Fruit fly (Drosophila melanogaster) whole organism, embryonic: ENCODE measurements around the gene GC.
A peak's percentile ranks its signal among the peaks of the same experiment; 100 is the strongest.

ENCODE experiments used
- ATbp ChIP-seq: fragments of 200-800 bp; sonication (Bioruptor generic); optimal IDR thresholded peaks from 2 replicates; lab custom pipeline; 2017; ENCODE audit warnings: missing biosample characterization, mild to moderate bottlenecking, missing genetic modification characterization, missing genetic modification reagents
- B-H2 ChIP-seq: fragments of 200-800 bp; sonication (Bioruptor generic); optimal IDR thresholded peaks from 2 replicates; lab custom pipeline; 2018; ENCODE audit warnings: missing biosample characterization, mild to moderate bottlenecking, missing genetic modification characterization
- BtbVII ChIP-seq: fragments of 200-800 bp; sonication (Bioruptor generic); optimal IDR thresholded peaks from 3 replicates; lab custom pipeline; 2017; ENCODE audit warnings: missing biosample characterization, mild to moderate bottlenecking, missing genetic modification characterization
- CG12769 ChIP-seq: fragments of 200-800 bp; sonication (Bioruptor generic); optimal IDR thresholded peaks from 2 replicates; lab custom pipeline; 2019; ENCODE audit warnings: missing biosample characterization, mild to moderate bottlenecking, missing genetic modification characterization, moderate library complexity
- CG13624 ChIP-seq: fragments of 200-800 bp; sonication (Bioruptor generic); optimal IDR thresholded peaks from 2 replicates; lab custom pipeline; 2016; ENCODE audit warnings: missing biosample characterization, missing genetic modification characterization
- CG14441 ChIP-seq: fragments of 200-800 bp; sonication (Bioruptor generic); IDR thresholded peaks from 2 replicates; pipeline ENCODE4 v1.3.6; 2022; ENCODE audit warnings: missing biosample characterization, missing genetic modification characterization
- CG17361 ChIP-seq: fragments of 200-800 bp; sonication (Bioruptor generic); IDR thresholded peaks from 3 replicates; pipeline ENCODE4 v1.3.6; 2022; ENCODE audit warnings: missing biosample characterization, missing genetic modification characterization
- CG17568 ChIP-seq: fragments of 200-800 bp; sonication (Bioruptor generic); optimal IDR thresholded peaks from 2 replicates; lab custom pipeline; 2018; ENCODE audit warnings: missing biosample characterization, mild to moderate bottlenecking, missing genetic modification characterization, moderate library complexity
- CG30020 ChIP-seq: fragments of 200-800 bp; optimal IDR thresholded peaks from 2 replicates; lab custom pipeline; 2019; ENCODE audit warnings: missing biosample characterization, mild to moderate bottlenecking, missing genetic modification characterization, moderate library complexity
- CG30431 ChIP-seq: fragments of 200-800 bp; sonication (Bioruptor generic); optimal IDR thresholded peaks from 2 replicates; lab custom pipeline; 2017; ENCODE audit warnings: missing biosample characterization, missing genetic modification characterization
- CG3163 ChIP-seq: fragments of 200-800 bp; sonication (Bioruptor generic); optimal IDR thresholded peaks from 3 replicates; lab custom pipeline; 2016; ENCODE audit warnings: missing biosample characterization, missing genetic modification characterization
- CG32772 ChIP-seq: fragments of 200-800 bp; sonication (Bioruptor generic); IDR thresholded peaks from 2 replicates; pipeline ENCODE4 v1.3.6; 2022; ENCODE audit warnings: missing biosample characterization, missing genetic modification characterization
- CG34422 ChIP-seq: fragments of 200-800 bp; sonication (Bioruptor generic); IDR thresholded peaks from 3 replicates; pipeline ENCODE4 v1.3.6; 2022; ENCODE audit warnings: missing biosample characterization, missing genetic modification characterization
- CG8765 ChIP-seq: fragments of 200-800 bp; sonication (Bioruptor generic); IDR thresholded peaks from 2 replicates; pipeline ENCODE4 v1.3.6; 2022; ENCODE audit warnings: missing biosample characterization, missing genetic modification characterization
- D19B ChIP-seq: fragments of 200-800 bp; sonication (Bioruptor generic); optimal IDR thresholded peaks from 2 replicates; lab custom pipeline; 2017; ENCODE audit warnings: missing biosample characterization, mild to moderate bottlenecking, missing genetic modification characterization
- Dfd ChIP-seq, 2 experiments: fragments of >200 bp; optimal IDR thresholded peaks; 2 replicates each; lab custom pipeline; 2017; ENCODE audit warnings: missing biosample characterization in 2 of 2, missing genetic modification characterization in 2 of 2
- Ets97D ChIP-seq: fragments of 200-800 bp; sonication (Bioruptor generic); optimal IDR thresholded peaks from 3 replicates; lab custom pipeline; 2016; ENCODE audit warnings: missing biosample characterization, missing genetic modification characterization
- HLHmδ ChIP-seq: fragments of 200-800 bp; sonication (Bioruptor generic); optimal IDR thresholded peaks from 2 replicates; lab custom pipeline; 2018; ENCODE audit warnings: missing biosample characterization, mild to moderate bottlenecking, missing genetic modification characterization, moderate library complexity
- Mad ChIP-seq: fragments of 200-800 bp; sonication (Bioruptor generic); optimal IDR thresholded peaks from 2 replicates; lab custom pipeline; 2016; ENCODE audit warnings: missing biosample characterization, missing genetic modification characterization
- Meics ChIP-seq: fragments of 200-800 bp; sonication (Bioruptor generic); optimal IDR thresholded peaks from 2 replicates; lab custom pipeline; 2017; ENCODE audit warnings: missing biosample characterization, mild to moderate bottlenecking, missing genetic modification characterization
- Mes4 ChIP-seq: fragments of 200-800 bp; sonication (Bioruptor generic); optimal IDR thresholded peaks from 2 replicates; lab custom pipeline; 2016; ENCODE audit warnings: missing biosample characterization, missing genetic modification characterization
- Myb ChIP-seq: fragments of 200-800 bp; sonication (Bioruptor generic); optimal IDR thresholded peaks from 2 replicates; lab custom pipeline; 2016; ENCODE audit warnings: missing biosample characterization, missing genetic modification characterization
- Oli ChIP-seq: fragments of 200-800 bp; sonication (Bioruptor generic); optimal IDR thresholded peaks from 2 replicates; lab custom pipeline; 2018; ENCODE audit warnings: missing biosample characterization, mild to moderate bottlenecking, missing genetic modification characterization, moderate library complexity
- Poxn ChIP-seq: fragments of 200-800 bp; sonication (Bioruptor generic); IDR thresholded peaks from 2 replicates; pipeline ENCODE4 v1.3.6; 2022; ENCODE audit warnings: missing biosample characterization, missing genetic modification characterization
- Side ChIP-seq: fragments of 200-800 bp; sonication (Bioruptor generic); optimal IDR thresholded peaks from 2 replicates; lab custom pipeline; 2016; ENCODE audit warnings: missing biosample characterization, missing genetic modification characterization
- Spps ChIP-seq: fragments of 200-800 bp; sonication (Bioruptor generic); optimal IDR thresholded peaks from 2 replicates; lab custom pipeline; 2018; ENCODE audit warnings: missing biosample characterization, mild to moderate bottlenecking, missing genetic modification characterization
- Xrp1 ChIP-seq: fragments of 200-800 bp; sonication (Bioruptor generic); IDR thresholded peaks from 2 replicates; pipeline ENCODE4 v1.3.6; 2022; ENCODE audit warnings: missing biosample characterization, missing genetic modification characterization
- aop ChIP-seq: fragments of 200-800 bp; sonication (Bioruptor generic); IDR thresholded peaks from 2 replicates; pipeline ENCODE4 v1.3.6; 2022; ENCODE audit warnings: missing biosample characterization, missing genetic modification characterization
- chm ChIP-seq: fragments of 200-800 bp; sonication (Bioruptor generic); IDR thresholded peaks from 2 replicates; pipeline ENCODE4 v1.3.6; 2022; ENCODE audit warnings: missing biosample characterization, missing genetic modification characterization
- crc ChIP-seq: fragments of 200-800 bp; sonication (Bioruptor generic); optimal IDR thresholded peaks from 2 replicates; lab custom pipeline; 2016; ENCODE audit warnings: missing biosample characterization, missing genetic modification characterization
- disco-r ChIP-seq: fragments of 200-800 bp; sonication (Bioruptor generic); optimal IDR thresholded peaks from 2 replicates; lab custom pipeline; 2016; ENCODE audit warnings: missing biosample characterization, missing genetic modification characterization
- esg ChIP-seq: fragments of 200-800 bp; sonication (Bioruptor generic); conservative IDR thresholded peaks from 2 replicates; pipeline ENCODE4 v1.3.6; 2022; ENCODE audit warnings: missing biosample characterization, missing genetic modification characterization
- eyg ChIP-seq: fragments of 200-800 bp; sonication (Bioruptor generic); optimal IDR thresholded peaks from 3 replicates; lab custom pipeline; 2016; ENCODE audit warnings: missing biosample characterization, missing genetic modification characterization
- fd3F ChIP-seq: fragments of 200-800 bp; sonication (Bioruptor generic); optimal IDR thresholded peaks from 2 replicates; lab custom pipeline; 2018; ENCODE audit warnings: missing biosample characterization, mild to moderate bottlenecking, missing genetic modification characterization, moderate library complexity
- grn ChIP-seq: fragments of 200-800 bp; sonication (Bioruptor generic); optimal IDR thresholded peaks from 3 replicates; lab custom pipeline; 2017; ENCODE audit warnings: missing biosample characterization, missing genetic modification characterization
- gsb-n ChIP-seq: fragments of 200-800 bp; sonication (Bioruptor generic); optimal IDR thresholded peaks from 3 replicates; lab custom pipeline; 2018; ENCODE audit warnings: missing biosample characterization, mild to moderate bottlenecking, missing genetic modification characterization
- lov ChIP-seq, 2 experiments: fragments of 200-800 bp in 1 of 2; fragments of >200 bp in 1 of 2; sonication (Bioruptor generic) in 1 of 2; IDR thresholded peaks in 1 of 2; optimal IDR thresholded peaks in 1 of 2; 2 replicates in 1 of 2; 3 replicates in 1 of 2; pipeline versions ENCODE4 v1.3.6 to Lab custom; 2017 to 2022; ENCODE audit warnings: missing biosample characterization in 1 of 2, missing genetic modification characterization in 1 of 2
- maf-S ChIP-seq: fragments of 200-800 bp; sonication (Bioruptor generic); optimal IDR thresholded peaks from 2 replicates; lab custom pipeline; 2016; ENCODE audit warnings: missing biosample characterization, missing genetic modification characterization
- mirr ChIP-seq: fragments of 200-800 bp; sonication (Bioruptor generic); optimal IDR thresholded peaks from 3 replicates; lab custom pipeline; 2018; ENCODE audit warnings: missing biosample characterization, mild to moderate bottlenecking, missing genetic modification characterization
- mld ChIP-seq: fragments of 200-800 bp; sonication (Bioruptor generic); IDR thresholded peaks from 3 replicates; pipeline ENCODE4 v1.3.6; 2022; ENCODE audit warnings: missing biosample characterization, missing genetic modification characterization; ENCODE audit not compliant: partially characterized antibody
- nerfin-2 ChIP-seq: fragments of 200-800 bp; sonication (Bioruptor generic); IDR thresholded peaks from 2 replicates; pipeline ENCODE4 v1.3.6; 2022; ENCODE audit warnings: missing biosample characterization, missing genetic modification characterization; ENCODE audit not compliant: partially characterized antibody
- nmo ChIP-seq: fragments of 200-800 bp; sonication (Bioruptor generic); optimal IDR thresholded peaks from 2 replicates; lab custom pipeline; 2018; ENCODE audit warnings: missing biosample characterization, mild to moderate bottlenecking, missing genetic modification characterization, moderate library complexity
- peb ChIP-seq: fragments of 200-800 bp; sonication (Bioruptor generic); IDR thresholded peaks from 2 replicates; pipeline ENCODE4 v1.3.6; 2022; ENCODE audit warnings: missing biosample characterization, missing genetic modification characterization
- salm ChIP-seq: fragments of 200-800 bp; sonication (Bioruptor generic); optimal IDR thresholded peaks from 2 replicates; lab custom pipeline; 2018; ENCODE audit warnings: missing biosample characterization, mild to moderate bottlenecking, missing genetic modification characterization
- slbo ChIP-seq: fragments of 200-800 bp; sonication (Bioruptor generic); IDR thresholded peaks from 2 replicates; pipeline ENCODE4 v1.3.6; 2022; ENCODE audit warnings: missing biosample characterization, missing genetic modification characterization
- stc ChIP-seq: fragments of 200-800 bp; sonication (Bioruptor generic); IDR thresholded peaks from 2 replicates; pipeline ENCODE4 v1.3.6; 2022; ENCODE audit warnings: missing biosample characterization, missing genetic modification characterization
- tap ChIP-seq: fragments of 200-800 bp; optimal IDR thresholded peaks from 3 replicates; lab custom pipeline; 2019; ENCODE audit warnings: missing biosample characterization, mild to moderate bottlenecking, missing genetic modification characterization, moderate library complexity
- tgo ChIP-seq: fragments of 200-800 bp; sonication (Bioruptor generic); IDR thresholded peaks from 3 replicates; pipeline ENCODE4 v1.3.6; 2022; ENCODE audit warnings: missing biosample characterization, missing genetic modification characterization
- ttk ChIP-seq: fragments of 200-800 bp; sonication (Bioruptor generic); IDR thresholded peaks from 2 replicates; pipeline ENCODE4 v2.1.2; 2022; ENCODE audit warnings: missing biosample characterization, missing genetic modification characterization
- twi ChIP-seq: fragments of 200-800 bp; optimal IDR thresholded peaks from 2 replicates; lab custom pipeline; 2019; ENCODE audit warnings: missing biosample characterization, mild to moderate bottlenecking, missing genetic modification characterization, moderate library complexity
- wek ChIP-seq: fragments of 200-800 bp; sonication (Bioruptor generic); optimal IDR thresholded peaks from 3 replicates; lab custom pipeline; 2018; ENCODE audit warnings: missing biosample characterization, mild to moderate bottlenecking, missing genetic modification characterization, moderate library complexity

The GC gene

dm6 chr3L:1584003-1584402 is 45.1 kb downstream of the GC start (continued):
- TF ChIP-seq Spps (tag; lab: Kevin White, UChicago) (peak; percentile 0), Meics (GFP tag; lab: Kevin White, UChicago) (no peak), wek (GFP tag; lab: Kevin White, UChicago) (no peak), tap (peak; percentile 50), CG3163 (no peak), fd3F (GFP tag; lab: Kevin White, UChicago) (peak; percentile 7), aop (GFP tag; lab: Robert Waterston, UW) (peak; percentile 43; the same call in 1 of the 2 replicates), Xrp1 (GFP tag; lab: Robert Waterston, UW) (peak; percentile 86), CG30431 (GFP tag; lab: Kevin White, UChicago) (peak; percentile 52), maf-S (GFP tag; lab: Kevin White, UChicago) (peak; percentile 3), B-H2 (GFP tag; lab: Kevin White, UChicago) (no peak), gsb-n (peak; percentile 46), mld (GFP tag; lab: Robert Waterston, UW) (no peak), slbo (GFP tag; lab: Robert Waterston, UW) (peak; percentile 66), CG17361 (peak; percentile 50; the same call in 1 of the 3 replicates), nmo (GFP tag; lab: Kevin White, UChicago) (peak; percentile 73), eyg (no peak), lov (optimal IDR thresholded peaks at IDR 0.05; lab: Kevin White, UChicago) (no peak), lov (GFP tag; IDR thresholded peaks at IDR 0.05; lab: Robert Waterston, UW) (0 out of 3 replicates have a peak, but pooled peaks have one; percentile 69), peb (no peak), CG34422 (GFP tag; lab: Robert Waterston, UW) (peak; percentile 65; the same call in 2 of the 3 replicates), CG13624 (GFP tag; lab: Kevin White, UChicago) (peak; percentile 55), esg (GFP tag; lab: Robert Waterston, UW) (peak; percentile 71), CG32772 (GFP tag; lab: Robert Waterston, UW) (peak; percentile 65), ATbp (GFP tag; lab: Kevin White, UChicago) (peak; percentile 55), Ets97D (no peak), Dfd (GFP tag; optimal IDR thresholded peaks at IDR 0.05; lab: Kevin White, UChicago) (no peak), Mes4 (peak; percentile 51), Side (GFP tag; lab: Kevin White, UChicago) (peak; percentile 44), CG30020 (tag; lab: Kevin White, UChicago) (no peak), CG17568 (peak; percentile 56), CG8765 (no peak; the same call in 1 of the 2 replicates), nerfin-2 (GFP tag; lab: Robert Waterston, UW) (no peak), chm (GFP tag; lab: Robert Waterston, UW) (no peak), mirr (GFP tag; lab: Kevin White, UChicago) (no peak), stc (GFP tag; lab: Robert Waterston, UW) (peak; percentile 58), Oli (tag; lab: Kevin White, UChicago) (peak; percentile 72), HLHmδ (no peak), CG12769 (tag; lab: Kevin White, UChicago) (peak; percentile 70), grn (GFP tag; lab: Kevin White, UChicago) (peak; percentile 7), twi (peak; percentile 28), CG14441 (peak; percentile 76), D19B (no peak), tgo (GFP tag; lab: Robert Waterston, UW) (peak; percentile 64), Poxn (GFP tag; lab: Robert Waterston, UW) (no peak), Myb (no peak), crc (GFP tag; lab: Kevin White, UChicago) (no peak), Mad (GFP tag; lab: Kevin White, UChicago) (peak; percentile 39), ttk (GFP tag; lab: Robert Waterston, UW) (peak; percentile 57; the same call in 1 of the 2 replicates), salm (tag; lab: Kevin White, UChicago) (peak; percentile 6), disco-r (GFP tag; lab: Kevin White, UChicago) (no peak), BtbVII (GFP tag; lab: Kevin White, UChicago) (no peak)
